Worm (Caenorhabditis elegans): ENCODE results near the gene rnf-113.

The rnf-113 gene

DNA sequence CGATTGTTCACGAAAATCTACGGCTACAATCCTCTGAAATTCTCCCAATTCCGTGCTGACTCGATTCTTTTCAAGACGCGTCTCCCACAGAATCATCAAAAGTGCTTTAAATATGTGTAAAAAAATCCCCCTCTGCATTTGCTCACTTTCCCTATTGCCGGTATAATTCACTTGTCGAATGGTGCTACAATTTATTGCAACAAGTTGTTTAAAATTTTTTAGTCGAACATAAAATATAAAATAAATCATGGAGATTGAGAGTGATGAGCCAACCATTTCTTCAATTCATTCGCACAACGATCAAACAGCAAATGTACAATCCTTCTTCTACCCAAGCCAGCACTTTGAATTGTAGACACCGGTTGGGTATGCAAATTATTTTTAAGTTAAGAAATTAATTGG, 11.0 kb downstream of the rnf-113 start:
- TF ChIP-seq ceh-82 (tag; optimal IDR thresholded peaks at IDR 0.05) (peak; percentile 14), elt-2 (tag; optimal IDR thresholded peaks at IDR 0.05) (peak; percentile 8), hmg-11 (tag; optimal IDR thresholded peaks at IDR 0.05) (no peak), fkh-10 (GFP tag; optimal IDR thresholded peaks at IDR 0.05) (no peak), nhr-43 (tag; optimal IDR thresholded peaks at IDR 0.05; ENCODE audit: poor library complexity, severe bottlenecking) (peak; percentile 20)

DNA sequence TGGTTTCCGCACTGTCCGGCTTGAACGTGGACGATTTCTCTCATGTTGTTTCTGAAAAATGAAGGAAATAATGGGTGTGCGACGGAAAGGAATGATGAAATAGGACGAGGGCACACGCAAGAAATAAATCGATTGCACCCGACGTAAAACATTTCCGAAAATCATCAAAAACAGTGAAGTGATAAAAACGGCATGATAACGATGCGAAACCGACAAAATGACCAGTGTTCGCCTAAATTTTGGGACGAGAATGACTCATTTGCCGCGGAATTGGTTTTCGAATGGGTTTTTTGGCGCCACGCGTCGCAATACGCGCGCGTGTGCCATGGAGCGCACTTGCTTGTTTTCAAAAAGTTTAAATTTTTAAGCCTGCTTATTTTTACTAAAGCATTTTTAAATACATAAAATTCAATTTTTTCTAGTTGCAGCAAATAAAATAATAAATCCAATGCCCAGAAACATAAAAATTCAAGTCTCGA, 15.0 kb downstream of the rnf-113 start, which contains the start of the genes tbb-1 and rib-2:
Gene tbb-1, minus strand, starts transcription at position 51 of the 479 bp plus-strand sequence.
Gene rib-2, plus strand, starts transcription at position 429 of the 479 bp plus-strand sequence.
- TF ChIP-seq pqm-1 (tag; optimal IDR thresholded peaks at IDR 0.05): peak; percentile 88
- TF ChIP-seq egl-27 (tag; optimal IDR thresholded peaks at IDR 0.05): peak; percentile 38
- TF ChIP-seq pha-4 (tag; optimal IDR thresholded peaks at IDR 0.05): peak; percentile 86
- no peak for TF ChIP-seq daf-12 (tag; optimal IDR thresholded peaks at IDR 0.05)
- TF ChIP-seq elt-3 (tag; optimal IDR thresholded peaks at IDR 0.05): no peak
- TF ChIP-seq ztf-11 (tag; optimal IDR thresholded peaks at IDR 0.05): no peak
- TF ChIP-seq aly-2 (tag; optimal IDR thresholded peaks at IDR 0.05): no peak
- no peak for TF ChIP-seq nhr-11 (tag; optimal IDR thresholded peaks at IDR 0.05)
- TF ChIP-seq nfya-1 (tag; optimal IDR thresholded peaks at IDR 0.05; ENCODE audit: insufficient read depth): peak; percentile 85
- no peak for TF ChIP-seq ceh-9 (tag; optimal IDR thresholded peaks at IDR 0.05)
- TF ChIP-seq ama-1 (optimal IDR thresholded peaks at IDR 0.05): peak; percentile 38
- peak; percentile 73 for TF ChIP-seq ceh-28 (tag; optimal IDR thresholded peaks at IDR 0.05)
- TF ChIP-seq R02D3.7 (tag; optimal IDR thresholded peaks at IDR 0.05): peak; percentile 20
- no peak for TF ChIP-seq ceh-82 (tag; optimal IDR thresholded peaks at IDR 0.05)
- TF ChIP-seq lin-15B (tag; optimal IDR thresholded peaks at IDR 0.05): peak; percentile 93
- no peak for TF ChIP-seq fkh-2 (tag; optimal IDR thresholded peaks at IDR 0.05)
- TF ChIP-seq tbx-2 (tag; optimal IDR thresholded peaks at IDR 0.05): no peak
- no peak for TF ChIP-seq mml-1 (tag; optimal IDR thresholded peaks at IDR 0.05)
- no peak for TF ChIP-seq unc-62 (GFP tag; optimal IDR thresholded peaks at IDR 0.05)
- TF ChIP-seq snpc-4 (tag; optimal IDR thresholded peaks at IDR 0.05): peak; percentile 84
- TF ChIP-seq ceh-16 (tag; optimal IDR thresholded peaks at IDR 0.05): no peak
- TF ChIP-seq nhr-76 (tag; optimal IDR thresholded peaks at IDR 0.05): no peak
- no peak for TF ChIP-seq fkh-10 (GFP tag; optimal IDR thresholded peaks at IDR 0.05)
- peak; percentile 97 for TF ChIP-seq elt-2 (tag; optimal IDR thresholded peaks at IDR 0.05)
- peak; percentile 83 for TF ChIP-seq nhr-23 (tag; optimal IDR thresholded peaks at IDR 0.05)
- TF ChIP-seq unc-39 (tag; optimal IDR thresholded peaks at IDR 0.05): no peak
- TF ChIP-seq egl-5 (tag; optimal IDR thresholded peaks at IDR 0.05): peak; percentile 100
- no peak for TF ChIP-seq zag-1 (tag; optimal IDR thresholded peaks at IDR 0.05)
- TF ChIP-seq sea-2 (GFP tag; optimal IDR thresholded peaks at IDR 0.05): no peak
- TF ChIP-seq lsy-12 (tag; optimal IDR thresholded peaks at IDR 0.05): peak; percentile 23
- no peak for TF ChIP-seq nhr-67 (tag; optimal IDR thresholded peaks at IDR 0.05)
- TF ChIP-seq nhr-237 (tag; optimal IDR thresholded peaks at IDR 0.05): no peak
- no peak for TF ChIP-seq ZK546.5 (tag; optimal IDR thresholded peaks at IDR 0.05)
- no peak for TF ChIP-seq nhr-43 (tag; optimal IDR thresholded peaks at IDR 0.05; ENCODE audit: poor library complexity, severe bottlenecking)
- TF ChIP-seq eor-1 (tag; optimal IDR thresholded peaks at IDR 0.05): no peak
- no peak for TF ChIP-seq nhr-28 (tag; optimal IDR thresholded peaks at IDR 0.05)
- no peak for TF ChIP-seq nhr-12 (tag; optimal IDR thresholded peaks at IDR 0.05)
- TF ChIP-seq lin-39 (tag; optimal IDR thresholded peaks at IDR 0.05): peak; percentile 94
- no peak for TF ChIP-seq ztf-4 (tag; optimal IDR thresholded peaks at IDR 0.05)
- peak; percentile 95 for TF ChIP-seq jun-1 (tag; optimal IDR thresholded peaks at IDR 0.05)
- peak; percentile 78 for TF ChIP-seq nhr-25 (tag; optimal IDR thresholded peaks at IDR 0.05)
- TF ChIP-seq skn-1 (tag; optimal IDR thresholded peaks at IDR 0.05): peak; percentile 43
- peak; percentile 98 for TF ChIP-seq fos-1 (tag; optimal IDR thresholded peaks at IDR 0.05)
- no peak for TF ChIP-seq elt-1 (tag; optimal IDR thresholded peaks at IDR 0.05)
- no peak for TF ChIP-seq mdl-1 (tag; optimal IDR thresholded peaks at IDR 0.05)
- no peak for TF ChIP-seq nhr-77 (tag; optimal IDR thresholded peaks at IDR 0.05)
- peak; percentile 77 for TF ChIP-seq hmg-11 (tag; optimal IDR thresholded peaks at IDR 0.05)
